Fruit fly (Drosophila melanogaster): Measurements from ENCODE around the gene CG14316.

CG14316 gene

dm6 chr3R:18185385-18185784 is 33.5 kb downstream of the CG14316 start, which contains the start of the genes Arp5 and CG7208 (continued):
- TF ChIP-seq CG6272 (GFP tag; IDR thresholded peaks at IDR 0.05): peak; percentile 62

- TF ChIP-seq crol (GFP tag; IDR thresholded peaks at IDR 0.05) (no peak; the same call in 1 of the 2 replicates), org-1 (GFP tag; optimal IDR thresholded peaks at IDR 0.05) (peak; percentile 62), Bgb (GFP tag; IDR thresholded peaks at IDR 0.05; ENCODE audit: partially characterized antibody) (no peak), CG3407 (GFP tag; optimal IDR thresholded peaks at IDR 0.05) (peak; percentile 70), repo (GFP tag; optimal IDR thresholded peaks at IDR 0.05) (peak; percentile 18), CG7839 (tag; optimal IDR thresholded peaks at IDR 0.05) (peak; percentile 86), NC2α (GFP tag; optimal IDR thresholded peaks at IDR 0.05) (no peak), dpn (GFP tag; optimal IDR thresholded peaks at IDR 0.05) (peak; percentile 66 to 93), CG4854 (GFP tag; optimal IDR thresholded peaks at IDR 0.05) (peak; percentile 62), CG2712 (tag; optimal IDR thresholded peaks at IDR 0.05) (peak; percentile 92), fd3F (GFP tag; optimal IDR thresholded peaks at IDR 0.05) (peak; percentile 85), gcm2 (GFP tag; optimal IDR thresholded peaks at IDR 0.05) (peak; percentile 62), CG15601 (tag; optimal IDR thresholded peaks at IDR 0.05) (peak; percentile 81), slbo (GFP tag; IDR thresholded peaks at IDR 0.05) (peak; percentile 97), insv (GFP tag; optimal IDR thresholded peaks at IDR 0.05) (peak in 1 of 2 experiments; percentile 57), CG6175 (GFP tag; IDR thresholded peaks at IDR 0.05) (peak; percentile 79; the same call in 2 of the 3 replicates), Trl (optimal IDR thresholded peaks at IDR 0.05) (no peak), Trl (GFP tag; optimal IDR thresholded peaks at IDR 0.05) (peak; percentile 19), CG5180 (GFP tag; optimal IDR thresholded peaks at IDR 0.05) (no peak), hbn (GFP tag; IDR thresholded peaks at IDR 0.05; ENCODE audit: partially characterized antibody) (no peak), CG17829 (tag; optimal IDR thresholded peaks at IDR 0.05) (peak; percentile 83), dmrt99B (tag; optimal IDR thresholded peaks at IDR 0.05) (peak; percentile 77), zen (tag; optimal IDR thresholded peaks at IDR 0.05) (peak; percentile 87), Hr51 (GFP tag; optimal IDR thresholded peaks at IDR 0.05) (peak; percentile 74 to 91), hkb (optimal IDR thresholded peaks at IDR 0.05) (no peak), hkb (GFP tag; IDR thresholded peaks at IDR 0.05) (peak; percentile 75), HLHmδ (GFP tag; optimal IDR thresholded peaks at IDR 0.05) (no peak), ci (GFP tag; IDR thresholded peaks at IDR 0.05) (no peak; the same call in 1 of the 3 replicates), sc (optimal IDR thresholded peaks at IDR 0.05) (no peak), sc (GFP tag; optimal IDR thresholded peaks at IDR 0.05) (peak; percentile 85), Nf-YC (tag; optimal IDR thresholded peaks at IDR 0.05) (peak; percentile 72), CG4617 (GFP tag; optimal IDR thresholded peaks at IDR 0.05; ENCODE audit: borderline replicate concordance) (peak; percentile 83), CG2678 (tag; optimal IDR thresholded peaks at IDR 0.05) (peak; percentile 90), CG17912 (GFP tag; optimal IDR thresholded peaks at IDR 0.05) (peak; percentile 43), CG11247 (GFP tag; IDR thresholded peaks at IDR 0.05) (peak; percentile 92), CG43689 (GFP tag; IDR thresholded peaks at IDR 0.05) (no peak), CG9797 (GFP tag; optimal IDR thresholded peaks at IDR 0.05) (peak; percentile 22), ken (GFP tag; IDR thresholded peaks at IDR 0.05) (peak; percentile 88), tgo (GFP tag; IDR thresholded peaks at IDR 0.05) (peak; percentile 89), Aef1 (GFP tag; IDR thresholded peaks at IDR 0.05) (peak; percentile 90), ato (GFP tag; IDR thresholded peaks at IDR 0.05; ENCODE audit: partially characterized antibody) (no peak), CG3726 (GFP tag; IDR thresholded peaks at IDR 0.05) (peak; percentile 76; the same call in 2 of the 3 replicates), CG3995 (GFP tag; optimal IDR thresholded peaks at IDR 0.05) (peak; percentile 27), CG31441 (GFP tag; IDR thresholded peaks at IDR 0.05) (peak; percentile 87), Dref (GFP tag; IDR thresholded peaks at IDR 0.05) (peak; percentile 76), Xbp1 (GFP tag; optimal IDR thresholded peaks at IDR 0.05) (peak; percentile 94), CG30403 (GFP tag; optimal IDR thresholded peaks at IDR 0.05) (peak; percentile 93), fru (optimal IDR thresholded peaks at IDR 0.05) (no peak), GATAe (GFP tag; conservative IDR thresholded peaks at IDR 0.05) (peak; percentile 62; the same call in 1 of the 2 replicates)
Observed at dm6 chr3R:18188702-18189125, 36.8 kb downstream of the CG14316 start, which contains the start of the genes CG12321 and MED17. Gene CG12321, minus strand, starts transcription at chr3R:18188707. Gene MED17, plus strand, starts transcription at chr3R:18189072.

Measured in whole organism, embryonic.